Worm (Caenorhabditis elegans) whole organism, L4 larva: ENCODE data around the gene R102.6.

Experiments
- ZK546.5 ChIP-seq, 2 experiments: sonication (generic microtip); optimal IDR thresholded peaks; 2 replicates each; lab custom pipeline; 2017; ENCODE audit warnings: missing biosample characterization in 2 of 2, missing genetic modification characterization in 2 of 2
- lin-38 ChIP-seq: fragments of 200-800 bp; sonication (Bioruptor generic); IDR thresholded peaks from 2 replicates; pipeline ENCODE4 v1.3.6; 2022; ENCODE audit warnings: missing genetic modification reagents, missing genetic modification characterization, missing compliant biosample characterization
- mep-1 ChIP-seq: fragments of 150-350 bp; sonication (generic microtip); optimal IDR thresholded peaks from 3 replicates; lab custom pipeline; 2014; ENCODE audit warnings: missing biosample characterization, missing genetic modification characterization
- nhr-25 ChIP-seq: sonication (generic microtip); optimal IDR thresholded peaks from 2 replicates; lab custom pipeline; 2017; ENCODE audit warnings: missing genetic modification characterization, mild to moderate bottlenecking, missing compliant biosample characterization, antibody characterized with exemption, moderate library complexity, borderline replicate concordance; ENCODE audit not compliant: insufficient read depth

- TF ChIP-seq nhr-25 (tag; lab: Kevin White, UChicago) (no peak), mep-1 (no peak), lin-38 (GFP tag; lab: Robert Waterston, UW) (no peak), ZK546.5 (tag; optimal IDR thresholded peaks at IDR 0.05; lab: Kevin White, UChicago) (no peak)
Measured at ce11 chrIV:10734527-10735436, 28.8 kb upstream of the R102.6 start, which contains the start of the genes orc-5 and cyb-1.
